Fruit fly (Drosophila melanogaster) whole organism, embryonic: ENCODE measurements around the gene Srp14.

Source experiments
- ATbp ChIP-seq: fragments of 200-800 bp; sonication (Bioruptor generic); optimal IDR thresholded peaks from 2 replicates; lab custom pipeline; 2017; ENCODE audit warnings: missing biosample characterization, mild to moderate bottlenecking, missing genetic modification characterization, missing genetic modification reagents
- Ada2b ChIP-seq: fragments of 200-800 bp; sonication (Bioruptor generic); IDR thresholded peaks from 2 replicates; pipeline ENCODE4 v1.3.6; 2022; ENCODE audit warnings: missing biosample characterization, missing genetic modification characterization
- Antp ChIP-seq: fragments of 200-800 bp; sonication (Bioruptor generic); optimal IDR thresholded peaks from 3 replicates; lab custom pipeline; 2016; ENCODE audit warnings: missing biosample characterization, missing genetic modification characterization
- B-H1 ChIP-seq: fragments of 200-800 bp; sonication (Bioruptor generic); IDR thresholded peaks from 3 replicates; pipeline ENCODE4 v1.3.6; 2022; ENCODE audit warnings: missing biosample characterization, missing genetic modification characterization
- BEAF-32 ChIP-seq: fragments of 200-800 bp; sonication (Bioruptor generic); optimal IDR thresholded peaks from 3 replicates; lab custom pipeline; 2017; ENCODE audit warnings: missing biosample characterization, missing genetic modification characterization, mild to moderate bottlenecking, moderate library complexity, missing genetic modification reagents
- CG10147 ChIP-seq: fragments of 200-800 bp; sonication (Bioruptor generic); optimal IDR thresholded peaks from 2 replicates; lab custom pipeline; 2019; ENCODE audit warnings: missing biosample characterization, mild to moderate bottlenecking, missing genetic modification characterization, moderate library complexity
- CG10274 ChIP-seq: fragments of 200-800 bp; sonication (Bioruptor generic); optimal IDR thresholded peaks from 3 replicates; lab custom pipeline; 2017; ENCODE audit warnings: missing biosample characterization, mild to moderate bottlenecking, missing genetic modification characterization
- CG11695 ChIP-seq: fragments of 200-800 bp; sonication (Bioruptor generic); IDR thresholded peaks from 3 replicates; pipeline ENCODE4 v1.3.6; 2022; ENCODE audit warnings: missing biosample characterization, missing genetic modification characterization
- CG15269 ChIP-seq: fragments of 200-800 bp; sonication (Bioruptor generic); optimal IDR thresholded peaks from 2 replicates; lab custom pipeline; 2018; ENCODE audit warnings: missing biosample characterization, mild to moderate bottlenecking, missing genetic modification characterization, moderate library complexity
- CG17186 ChIP-seq: fragments of 200-800 bp; sonication (Bioruptor generic); optimal IDR thresholded peaks from 3 replicates; lab custom pipeline; 2017; ENCODE audit warnings: missing biosample characterization, missing genetic modification reagents, missing genetic modification characterization
- CG17385 ChIP-seq: fragments of 200-800 bp; sonication (Bioruptor generic); optimal IDR thresholded peaks from 3 replicates; lab custom pipeline; 2018; ENCODE audit warnings: missing biosample characterization, mild to moderate bottlenecking, missing genetic modification characterization
- CG18619 ChIP-seq: fragments of 200-800 bp; sonication (Bioruptor generic); optimal IDR thresholded peaks from 3 replicates; lab custom pipeline; 2017; ENCODE audit warnings: missing biosample characterization, mild to moderate bottlenecking, missing genetic modification characterization
- CG2120 ChIP-seq: fragments of 200-800 bp; sonication (Bioruptor generic); optimal IDR thresholded peaks from 3 replicates; lab custom pipeline; 2016; ENCODE audit warnings: missing biosample characterization, missing genetic modification characterization
- CG3838 ChIP-seq: fragments of 200-800 bp; sonication (Bioruptor generic); optimal IDR thresholded peaks from 3 replicates; lab custom pipeline; 2016; ENCODE audit warnings: missing biosample characterization, missing genetic modification characterization
- CG6791 ChIP-seq: fragments of 200-800 bp; sonication (Bioruptor generic); IDR thresholded peaks from 3 replicates; pipeline ENCODE4 v1.3.6; 2022; ENCODE audit warnings: missing biosample characterization, missing genetic modification characterization; ENCODE audit not compliant: partially characterized antibody
- E2f1 ChIP-seq: fragments of 200-800 bp; sonication (Bioruptor generic); IDR thresholded peaks from 2 replicates; pipeline ENCODE4 v1.3.6; 2022; ENCODE audit warnings: missing biosample characterization, missing genetic modification characterization
- Ets65A ChIP-seq: fragments of 200-800 bp; sonication (Bioruptor generic); peaks from one replicate; lab custom pipeline; 2016; ENCODE audit warnings: missing biosample characterization, missing genetic modification characterization
- GATAe ChIP-seq: fragments of 200-800 bp; sonication (Bioruptor generic); conservative IDR thresholded peaks from 2 replicates; pipeline ENCODE4 v1.3.6; 2022; ENCODE audit warnings: missing biosample characterization, missing genetic modification characterization
- Hmx ChIP-seq: fragments of 200-800 bp; sonication (Bioruptor generic); optimal IDR thresholded peaks from 2 replicates; lab custom pipeline; 2016; ENCODE audit warnings: missing biosample characterization, missing genetic modification characterization
- Hr51 ChIP-seq, 2 experiments: fragments of 200-800 bp; sonication (Bioruptor generic); optimal IDR thresholded peaks; 2 replicates in 1 of 2; 3 replicates in 1 of 2; lab custom pipeline; 2016 to 2018; ENCODE audit warnings: missing biosample characterization in 2 of 2, missing genetic modification characterization in 2 of 2, mild to moderate bottlenecking in 1 of 2, moderate library complexity in 1 of 2
- Lim3 ChIP-seq: fragments of 200-800 bp; sonication (Bioruptor generic); IDR thresholded peaks from 2 replicates; pipeline ENCODE4 v1.3.6; 2022; ENCODE audit warnings: missing biosample characterization, missing genetic modification characterization
- Med ChIP-seq: fragments of 200-800 bp; sonication (Bioruptor generic); peaks from one replicate; lab custom pipeline; 2016; ENCODE audit warnings: missing biosample characterization, missing genetic modification characterization, mild to moderate bottlenecking, inconsistent platforms, moderate library complexity
- Mes4 ChIP-seq: fragments of 200-800 bp; sonication (Bioruptor generic); optimal IDR thresholded peaks from 2 replicates; lab custom pipeline; 2016; ENCODE audit warnings: missing biosample characterization, missing genetic modification characterization
- NK7.1 ChIP-seq: fragments of 200-800 bp; sonication (Bioruptor generic); optimal IDR thresholded peaks from 3 replicates; lab custom pipeline; 2016; ENCODE audit warnings: missing biosample characterization, missing genetic modification characterization
- Nf-YA ChIP-seq: fragments of 200-800 bp; sonication (Bioruptor generic); IDR thresholded peaks from 2 replicates; pipeline ENCODE4 v1.3.6; 2022; ENCODE audit warnings: missing biosample characterization, missing genetic modification characterization
- NfI ChIP-seq: fragments of 200-800 bp; sonication (Bioruptor generic); optimal IDR thresholded peaks from 3 replicates; lab custom pipeline; 2018; ENCODE audit warnings: missing biosample characterization, mild to moderate bottlenecking, missing genetic modification characterization, moderate library complexity
- Oaz ChIP-seq: fragments of 200-800 bp; sonication (Bioruptor generic); IDR thresholded peaks from 2 replicates; pipeline ENCODE4 v1.3.6; 2022; ENCODE audit warnings: missing biosample characterization, missing genetic modification characterization
- Optix ChIP-seq: fragments of 200-800 bp; sonication (Bioruptor generic); IDR thresholded peaks from 3 replicates; pipeline ENCODE4 v1.3.6; 2022; ENCODE audit warnings: missing biosample characterization, missing genetic modification characterization
- PHDP ChIP-seq: fragments of 200-800 bp; sonication (Bioruptor generic); optimal IDR thresholded peaks from 3 replicates; lab custom pipeline; 2018; ENCODE audit warnings: missing biosample characterization, mild to moderate bottlenecking, missing genetic modification characterization, moderate library complexity
- Six4 ChIP-seq: fragments of 200-800 bp; sonication (Bioruptor generic); optimal IDR thresholded peaks from 2 replicates; lab custom pipeline; 2016; ENCODE audit warnings: missing biosample characterization, missing genetic modification characterization
- Sry-β ChIP-seq: fragments of 200-800 bp; sonication (Bioruptor generic); optimal IDR thresholded peaks from 2 replicates; lab custom pipeline; 2018; ENCODE audit warnings: missing biosample characterization, mild to moderate bottlenecking, missing genetic modification characterization, moderate library complexity
- Xbp1 ChIP-seq: fragments of 200-800 bp; sonication (Bioruptor generic); optimal IDR thresholded peaks from 3 replicates; lab custom pipeline; 2016; ENCODE audit warnings: missing biosample characterization, mild to moderate bottlenecking, missing genetic modification characterization
- ap ChIP-seq: fragments of 200-800 bp; sonication (Bioruptor generic); IDR thresholded peaks from 2 replicates; pipeline ENCODE4 v1.3.6; 2022; ENCODE audit warnings: missing biosample characterization, missing genetic modification characterization
- az2 ChIP-seq: fragments of 200-800 bp; sonication (Bioruptor generic); optimal IDR thresholded peaks from 3 replicates; lab custom pipeline; 2016; ENCODE audit warnings: missing biosample characterization, missing genetic modification characterization
- bab2 ChIP-seq: fragments of 200-800 bp; sonication (Bioruptor generic); optimal IDR thresholded peaks from 2 replicates; lab custom pipeline; 2016; ENCODE audit warnings: missing biosample characterization, missing genetic modification characterization
- cas ChIP-seq: fragments of 200-800 bp; sonication (Bioruptor generic); IDR thresholded peaks from 2 replicates; pipeline ENCODE4 v1.3.6; 2022; ENCODE audit warnings: missing biosample characterization, missing genetic modification characterization
- dysf ChIP-seq: fragments of 200-800 bp; sonication (Bioruptor generic); IDR thresholded peaks from 3 replicates; pipeline ENCODE4 v1.3.6; 2022; ENCODE audit warnings: missing biosample characterization, missing genetic modification characterization
- esg ChIP-seq: fragments of 200-800 bp; sonication (Bioruptor generic); conservative IDR thresholded peaks from 2 replicates; pipeline ENCODE4 v1.3.6; 2022; ENCODE audit warnings: missing biosample characterization, missing genetic modification characterization
- fd64A ChIP-seq: fragments of 200-800 bp; sonication (Bioruptor generic); optimal IDR thresholded peaks from 3 replicates; lab custom pipeline; 2018; ENCODE audit warnings: missing biosample characterization, mild to moderate bottlenecking, missing genetic modification characterization
- fru ChIP-seq: fragments of >200 bp; optimal IDR thresholded peaks from 2 replicates; lab custom pipeline; 2017
- hkb ChIP-seq, 2 experiments: fragments of 200-800 bp in 1 of 2; fragments of >200 bp in 1 of 2; sonication (Bioruptor generic) in 1 of 2; IDR thresholded peaks in 1 of 2; optimal IDR thresholded peaks in 1 of 2; 2 replicates each; pipeline versions ENCODE4 v1.3.6 to Lab custom; 2017 to 2022; ENCODE audit warnings: missing biosample characterization in 1 of 2, missing genetic modification characterization in 1 of 2
- klu ChIP-seq: fragments of 200-800 bp; sonication (Bioruptor generic); IDR thresholded peaks from 2 replicates; pipeline ENCODE4 v1.3.6; 2022; ENCODE audit warnings: missing biosample characterization, missing genetic modification characterization
- knrl ChIP-seq: fragments of 200-800 bp; sonication (Bioruptor generic); IDR thresholded peaks from 3 replicates; pipeline ENCODE4 v1.3.6; 2022; ENCODE audit warnings: missing biosample characterization, missing genetic modification characterization; ENCODE audit not compliant: partially characterized antibody
- otp ChIP-seq: fragments of 200-800 bp; sonication (Bioruptor generic); IDR thresholded peaks from 3 replicates; pipeline ENCODE4, ENCODE4 v1.3.6; 2022; ENCODE audit warnings: missing biosample characterization, missing genetic modification characterization
- pb ChIP-seq: fragments of 200-800 bp; sonication (Bioruptor generic); optimal IDR thresholded peaks from 3 replicates; lab custom pipeline; 2016; ENCODE audit warnings: missing biosample characterization, missing genetic modification characterization
- pnt ChIP-seq: fragments of 200-800 bp; sonication (Bioruptor generic); optimal IDR thresholded peaks from 3 replicates; lab custom pipeline; 2016; ENCODE audit warnings: missing biosample characterization, missing genetic modification characterization
- prd ChIP-seq, 3 experiments: fragments of >200 bp in 2 of 3; fragments of 200-800 bp in 1 of 3; sonication (Bioruptor generic) in 1 of 3; optimal IDR thresholded peaks in 2 of 3; IDR thresholded peaks in 1 of 3; 2 replicates in 2 of 3; 3 replicates in 1 of 3; pipeline versions ENCODE4 v1.3.6 to Lab custom; 2017 to 2022; ENCODE audit warnings: missing biosample characterization in 1 of 3, missing genetic modification characterization in 1 of 3
- ttk ChIP-seq: fragments of 200-800 bp; sonication (Bioruptor generic); IDR thresholded peaks from 2 replicates; pipeline ENCODE4 v2.1.2; 2022; ENCODE audit warnings: missing biosample characterization, missing genetic modification characterization
- usp ChIP-seq: fragments of >200 bp; optimal IDR thresholded peaks from 2 replicates; lab custom pipeline; 2017; ENCODE audit warnings: missing biosample characterization, missing genetic modification characterization

Gene Srp14

dm6 chr3R:20549855-20550603 lies 29.9 kb upstream of the Srp14 start (continued):
- TF ChIP-seq Lim3 = no peak; the same call in 1 of the 2 replicates
- TF ChIP-seq otp (GFP tag; lab: Robert Waterston, UW) = peak; percentile 77
- peak; percentile 37 to 89 for TF ChIP-seq Hr51 (GFP tag; optimal IDR thresholded peaks at IDR 0.05; lab: Kevin White, UChicago)
- peak; percentile 41 for TF ChIP-seq CG3838 (GFP tag; lab: Kevin White, UChicago)
- peak; percentile 5 for TF ChIP-seq bab2 (GFP tag; lab: Kevin White, UChicago)
- peak; percentile 62 for TF ChIP-seq ap (GFP tag; lab: Robert Waterston, UW)
- TF ChIP-seq Six4 (GFP tag; lab: Kevin White, UChicago) = peak; percentile 73
- TF ChIP-seq CG10274 = peak; percentile 76
- peak; percentile 80; the same call in 2 of the 3 replicates for TF ChIP-seq CG11695 (GFP tag; lab: Robert Waterston, UW)
- peak; percentile 83 for TF ChIP-seq CG2120 (GFP tag; lab: Kevin White, UChicago)
- no peak for TF ChIP-seq prd (optimal IDR thresholded peaks at IDR 0.05; lab: Kevin White, UChicago)
- peak; percentile 87 for TF ChIP-seq prd (GFP tag; IDR thresholded peaks at IDR 0.05; lab: Robert Waterston, UW)
- peak; percentile 66 for TF ChIP-seq Nf-YA
- peak; percentile 71 for TF ChIP-seq klu (GFP tag; lab: Robert Waterston, UW)
- TF ChIP-seq Optix = peak; percentile 78
- peak; percentile 16 for TF ChIP-seq Mes4
- peak; percentile 77 for TF ChIP-seq ttk (GFP tag; lab: Robert Waterston, UW)
- no peak for TF ChIP-seq fru
- TF ChIP-seq Ada2b (GFP tag; lab: Robert Waterston, UW) = peak; percentile 87
- TF ChIP-seq dysf (GFP tag; lab: Robert Waterston, UW) = peak; percentile 90
- peak; percentile 27 for TF ChIP-seq pnt (GFP tag; lab: Kevin White, UChicago)
- TF ChIP-seq Antp = peak; percentile 34
- 0 out of 3 replicates have a peak, but pooled peaks have one; percentile 5 for TF ChIP-seq CG6791 (GFP tag; lab: Robert Waterston, UW)
- TF ChIP-seq Xbp1 = peak; percentile 84
- TF ChIP-seq B-H1 (GFP tag; lab: Robert Waterston, UW) = peak; percentile 75
- TF ChIP-seq pb (GFP tag; lab: Kevin White, UChicago) = no peak
- TF ChIP-seq ATbp (GFP tag; lab: Kevin White, UChicago) = peak; percentile 81
- TF ChIP-seq E2f1 = peak; percentile 75
- peak; percentile 69 for TF ChIP-seq Oaz (GFP tag; lab: Robert Waterston, UW)
- no peak for TF ChIP-seq fd64A (GFP tag; lab: Kevin White, UChicago)
- TF ChIP-seq cas (GFP tag; lab: Robert Waterston, UW) = peak; percentile 25; the same call in 1 of the 2 replicates
- peak; percentile 85 for TF ChIP-seq az2 (GFP tag; lab: Kevin White, UChicago)
- TF ChIP-seq Ets65A (GFP tag; lab: Kevin White, UChicago) = peak; percentile 95
- peak; percentile 75 for TF ChIP-seq GATAe (GFP tag; lab: Robert Waterston, UW)
- TF ChIP-seq BEAF-32 (GFP tag; lab: Kevin White, UChicago) = no peak
- TF ChIP-seq Sry-β = no peak
- peak; percentile 84 for TF ChIP-seq Med (GFP tag; lab: Kevin White, UChicago)
- peak; percentile 88 for TF ChIP-seq NfI (GFP tag; lab: Kevin White, UChicago)
- peak; percentile 86 for TF ChIP-seq CG18619 (GFP tag; lab: Kevin White, UChicago)
- TF ChIP-seq Hmx (GFP tag; lab: Kevin White, UChicago) = no peak
- 0 out of 3 replicates have a peak, but pooled peaks have one; percentile 22 for TF ChIP-seq knrl (GFP tag; lab: Robert Waterston, UW)
- peak; percentile 92 for TF ChIP-seq CG15269 (tag; lab: Kevin White, UChicago)
- TF ChIP-seq usp (GFP tag; lab: Kevin White, UChicago) = no peak
- TF ChIP-seq PHDP (tag; lab: Kevin White, UChicago) = peak; percentile 88
- peak; percentile 85 for TF ChIP-seq esg (GFP tag; lab: Robert Waterston, UW)
- TF ChIP-seq CG17186 (GFP tag; lab: Kevin White, UChicago) = no peak
- TF ChIP-seq NK7.1 = no peak
- TF ChIP-seq CG10147 (GFP tag; lab: Kevin White, UChicago) = peak; percentile 84
- TF ChIP-seq CG17385 (GFP tag; lab: Kevin White, UChicago) = peak; percentile 69
- no peak for TF ChIP-seq hkb (optimal IDR thresholded peaks at IDR 0.05; lab: Kevin White, UChicago)
- peak; percentile 85 for TF ChIP-seq hkb (GFP tag; IDR thresholded peaks at IDR 0.05; lab: Robert Waterston, UW)
